Fruit fly (Drosophila melanogaster): Measurements from ENCODE around the gene Meics.

DNA sequence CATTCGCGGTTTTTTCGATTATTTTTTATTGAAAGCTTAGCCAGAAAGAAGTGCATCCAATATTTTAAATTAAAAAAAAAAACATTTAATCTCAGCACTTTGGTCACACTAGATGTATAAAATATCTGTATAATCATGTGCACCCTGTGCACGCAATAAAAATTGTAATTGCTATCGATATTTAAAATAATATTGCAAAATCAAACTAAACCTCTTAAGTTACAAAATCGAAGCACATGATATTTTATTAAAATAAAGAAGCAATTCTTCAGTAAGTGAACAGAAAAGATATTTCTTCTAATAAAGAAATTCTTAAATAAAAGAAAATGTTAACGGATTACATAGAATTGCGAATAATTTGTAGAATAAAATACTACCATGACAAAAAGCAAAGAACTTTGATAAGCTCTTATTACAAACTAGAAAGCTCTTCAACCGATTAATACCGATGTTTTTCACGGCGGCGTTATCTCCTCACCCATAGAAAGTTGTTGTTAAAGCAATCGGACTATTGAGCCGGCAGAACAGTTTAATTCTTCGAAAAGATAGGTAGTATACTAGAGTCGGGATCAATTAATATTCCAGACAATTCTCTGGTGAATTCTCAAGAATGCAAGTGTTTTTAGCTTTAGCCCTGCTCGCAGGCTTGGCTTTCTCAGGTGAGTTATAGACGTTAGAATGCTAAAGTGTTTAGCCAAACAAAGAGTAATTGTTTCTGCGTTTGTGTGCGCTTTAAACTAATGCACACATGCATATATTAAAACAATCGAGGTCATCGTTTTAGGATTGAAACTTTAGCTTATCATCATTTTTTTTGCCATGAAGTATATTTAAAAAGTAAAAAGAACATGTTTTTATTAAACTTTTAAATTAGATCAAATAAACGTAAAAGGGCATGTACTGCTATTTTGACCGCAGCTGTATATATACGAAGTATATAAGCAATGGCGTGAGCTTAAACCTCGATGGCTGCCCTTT lies 29.5 kb upstream of the Meics start, which contains the start of gene CtsK1:
- TF ChIP-seq pros (GFP tag; optimal IDR thresholded peaks at IDR 0.05) (no peak), br (optimal IDR thresholded peaks at IDR 0.05) (no peak), esg (GFP tag; conservative IDR thresholded peaks at IDR 0.05) (0 out of 2 replicates have a peak, but pooled peaks have one; percentile 17), cg (GFP tag; optimal IDR thresholded peaks at IDR 0.05) (peak; percentile 15), Dip2 (GFP tag; IDR thresholded peaks at IDR 0.05) (no peak), HLH54F (GFP tag; optimal IDR thresholded peaks at IDR 0.05) (no peak), btn (GFP tag; optimal IDR thresholded peaks at IDR 0.05) (no peak), Hr3 (GFP tag; optimal IDR thresholded peaks at IDR 0.05) (no peak), BtbVII (GFP tag; optimal IDR thresholded peaks at IDR 0.05) (no peak), z (GFP tag; IDR thresholded peaks at IDR 0.05) (no peak)

Measured in whole organism, embryonic.